Fruit fly (Drosophila melanogaster) whole organism, embryonic: ENCODE measurements around the gene ball.

Source experiments
- Adf1 ChIP-seq: fragments of 200-800 bp; sonication (Bioruptor generic); IDR thresholded peaks from 2 replicates; pipeline ENCODE4 v1.3.6; 2022; ENCODE audit warnings: missing biosample characterization, missing genetic modification characterization
- Bteb2 ChIP-seq: fragments of 200-800 bp; sonication (Bioruptor generic); optimal IDR thresholded peaks from 2 replicates; lab custom pipeline; 2016; ENCODE audit warnings: missing biosample characterization, missing genetic modification characterization
- CG10431 ChIP-seq: fragments of 200-800 bp; sonication (Bioruptor generic); optimal IDR thresholded peaks from 3 replicates; lab custom pipeline; 2018; ENCODE audit warnings: missing biosample characterization, mild to moderate bottlenecking, missing genetic modification characterization
- CG11695 ChIP-seq: fragments of 200-800 bp; sonication (Bioruptor generic); IDR thresholded peaks from 3 replicates; pipeline ENCODE4 v1.3.6; 2022; ENCODE audit warnings: missing biosample characterization, missing genetic modification characterization
- CG12219 ChIP-seq: fragments of 200-800 bp; sonication (Bioruptor generic); optimal IDR thresholded peaks from 3 replicates; lab custom pipeline; 2018; ENCODE audit warnings: missing biosample characterization, mild to moderate bottlenecking, missing genetic modification characterization
- CG12942 ChIP-seq: fragments of 200-800 bp; sonication (Bioruptor generic); optimal IDR thresholded peaks from 3 replicates; lab custom pipeline; 2016; ENCODE audit warnings: missing biosample characterization, missing genetic modification characterization
- CG14441 ChIP-seq: fragments of 200-800 bp; sonication (Bioruptor generic); IDR thresholded peaks from 2 replicates; pipeline ENCODE4 v1.3.6; 2022; ENCODE audit warnings: missing biosample characterization, missing genetic modification characterization
- CG2678 ChIP-seq: fragments of 200-800 bp; sonication (Bioruptor generic); optimal IDR thresholded peaks from 3 replicates; lab custom pipeline; 2019; ENCODE audit warnings: missing biosample characterization, mild to moderate bottlenecking, missing genetic modification characterization, moderate library complexity
- CG31388 ChIP-seq: fragments of 200-800 bp; sonication (Bioruptor generic); optimal IDR thresholded peaks from 2 replicates; lab custom pipeline; 2016; ENCODE audit warnings: missing biosample characterization, missing genetic modification characterization
- CG3163 ChIP-seq: fragments of 200-800 bp; sonication (Bioruptor generic); optimal IDR thresholded peaks from 3 replicates; lab custom pipeline; 2016; ENCODE audit warnings: missing biosample characterization, missing genetic modification characterization
- CG3407 ChIP-seq: fragments of 200-800 bp; sonication (Bioruptor generic); optimal IDR thresholded peaks from 2 replicates; lab custom pipeline; 2018; ENCODE audit warnings: missing biosample characterization, mild to moderate bottlenecking, missing genetic modification characterization
- CG4282 ChIP-seq: fragments of 200-800 bp; sonication (Bioruptor generic); optimal IDR thresholded peaks from 2 replicates; lab custom pipeline; 2016; ENCODE audit warnings: missing biosample characterization, missing genetic modification characterization
- CG6854 ChIP-seq: fragments of 200-800 bp; sonication (Bioruptor generic); optimal IDR thresholded peaks from 3 replicates; lab custom pipeline; 2017; ENCODE audit warnings: missing biosample characterization, mild to moderate bottlenecking, missing genetic modification characterization
- CG7357 ChIP-seq: fragments of 200-800 bp; sonication (Bioruptor generic); IDR thresholded peaks from 3 replicates; pipeline ENCODE4 v1.3.6; 2022; ENCODE audit warnings: missing biosample characterization, missing genetic modification characterization
- CG8388 ChIP-seq: fragments of 200-800 bp; sonication (Bioruptor generic); optimal IDR thresholded peaks from 2 replicates; lab custom pipeline; 2019; ENCODE audit warnings: missing biosample characterization, mild to moderate bottlenecking, missing genetic modification characterization, moderate library complexity
- CG9797 ChIP-seq: fragments of 200-800 bp; sonication (Bioruptor generic); optimal IDR thresholded peaks from 3 replicates; lab custom pipeline; 2018; ENCODE audit warnings: missing biosample characterization, mild to moderate bottlenecking, missing genetic modification characterization
- Ets65A ChIP-seq: fragments of 200-800 bp; sonication (Bioruptor generic); peaks from one replicate; lab custom pipeline; 2016; ENCODE audit warnings: missing biosample characterization, missing genetic modification characterization
- Gug ChIP-seq: fragments of 200-800 bp; sonication (Bioruptor generic); IDR thresholded peaks from 4 replicates; pipeline ENCODE4 v1.3.6; 2022; ENCODE audit warnings: missing biosample characterization, missing genetic modification characterization
- Hand ChIP-seq: fragments of 200-800 bp; sonication (Bioruptor generic); optimal IDR thresholded peaks from 2 replicates; lab custom pipeline; 2017; ENCODE audit warnings: mild to moderate bottlenecking, missing biosample characterization, missing genetic modification reagents, missing genetic modification characterization
- Jarid2 ChIP-seq: fragments of 200-800 bp; sonication (Bioruptor generic); optimal IDR thresholded peaks from 3 replicates; lab custom pipeline; 2017; ENCODE audit warnings: mild to moderate bottlenecking, missing biosample characterization, missing genetic modification reagents, missing genetic modification characterization
- Meics ChIP-seq: fragments of 200-800 bp; sonication (Bioruptor generic); optimal IDR thresholded peaks from 2 replicates; lab custom pipeline; 2017; ENCODE audit warnings: missing biosample characterization, mild to moderate bottlenecking, missing genetic modification characterization
- Pdp1 ChIP-seq, 2 experiments: fragments of 200-800 bp; sonication (Bioruptor generic); optimal IDR thresholded peaks; 3 replicates each; lab custom pipeline; 2016; ENCODE audit warnings: missing biosample characterization in 2 of 2, missing genetic modification characterization in 2 of 2, mild to moderate bottlenecking in 1 of 2, moderate library complexity in 1 of 2
- Rfx ChIP-seq: fragments of 200-800 bp; sonication (Bioruptor generic); IDR thresholded peaks from 2 replicates; pipeline ENCODE4 v1.3.6; 2022; ENCODE audit warnings: missing biosample characterization, missing genetic modification characterization
- Scr ChIP-seq: fragments of 200-800 bp; sonication (Bioruptor generic); IDR thresholded peaks from 2 replicates; pipeline ENCODE4 v1.3.6; 2022; ENCODE audit warnings: missing biosample characterization, missing genetic modification characterization; ENCODE audit not compliant: partially characterized antibody
- Ssrp ChIP-seq: fragments of 200-800 bp; sonication (Bioruptor generic); optimal IDR thresholded peaks from 2 replicates; lab custom pipeline; 2018; ENCODE audit warnings: missing biosample characterization, mild to moderate bottlenecking, missing genetic modification characterization, moderate library complexity
- Usf ChIP-seq: fragments of 200-800 bp; sonication (Bioruptor generic); optimal IDR thresholded peaks from 2 replicates; lab custom pipeline; 2017; ENCODE audit warnings: missing genotype, missing biosample characterization, missing genetic modification characterization
- Vsx1 ChIP-seq: fragments of 200-800 bp; sonication (Bioruptor generic); optimal IDR thresholded peaks from 2 replicates; lab custom pipeline; 2017; ENCODE audit warnings: missing biosample characterization, mild to moderate bottlenecking, missing genetic modification characterization, missing genetic modification reagents
- chinmo ChIP-seq: fragments of 200-800 bp; sonication (Bioruptor generic); IDR thresholded peaks from 4 replicates; pipeline ENCODE4 v1.3.6; 2022; ENCODE audit warnings: missing biosample characterization, missing genetic modification characterization; ENCODE audit not compliant: partially characterized antibody
- chm ChIP-seq: fragments of 200-800 bp; sonication (Bioruptor generic); IDR thresholded peaks from 2 replicates; pipeline ENCODE4 v1.3.6; 2022; ENCODE audit warnings: missing biosample characterization, missing genetic modification characterization
- dysf ChIP-seq: fragments of 200-800 bp; sonication (Bioruptor generic); IDR thresholded peaks from 3 replicates; pipeline ENCODE4 v1.3.6; 2022; ENCODE audit warnings: missing biosample characterization, missing genetic modification characterization
- ewg ChIP-seq: fragments of 200-800 bp; sonication (Bioruptor generic); optimal IDR thresholded peaks from 3 replicates; lab custom pipeline; 2017; ENCODE audit warnings: mild to moderate bottlenecking, missing biosample characterization, missing genetic modification reagents, missing genetic modification characterization
- ftz-f1 ChIP-seq: fragments of 200-800 bp; sonication (Bioruptor generic); optimal IDR thresholded peaks from 2 replicates; lab custom pipeline; 2016; ENCODE audit warnings: missing biosample characterization, missing genetic modification characterization
- gcm ChIP-seq: fragments of 200-800 bp; sonication (Bioruptor generic); optimal IDR thresholded peaks from 2 replicates; lab custom pipeline; 2019; ENCODE audit warnings: missing biosample characterization, mild to moderate bottlenecking, missing genetic modification characterization, moderate library complexity
- gem ChIP-seq: fragments of 200-800 bp; sonication (Bioruptor generic); optimal IDR thresholded peaks from 2 replicates; lab custom pipeline; 2019; ENCODE audit warnings: missing biosample characterization, mild to moderate bottlenecking, missing genetic modification characterization, moderate library complexity
- ken ChIP-seq: fragments of 200-800 bp; sonication (Bioruptor generic); IDR thresholded peaks from 3 replicates; pipeline ENCODE4 v1.3.6; 2022; ENCODE audit warnings: missing biosample characterization, missing genetic modification characterization
- lov ChIP-seq, 2 experiments: fragments of 200-800 bp in 1 of 2; fragments of >200 bp in 1 of 2; sonication (Bioruptor generic) in 1 of 2; IDR thresholded peaks in 1 of 2; optimal IDR thresholded peaks in 1 of 2; 2 replicates in 1 of 2; 3 replicates in 1 of 2; pipeline versions ENCODE4 v1.3.6 to Lab custom; 2017 to 2022; ENCODE audit warnings: missing biosample characterization in 1 of 2, missing genetic modification characterization in 1 of 2
- maf-S ChIP-seq: fragments of 200-800 bp; sonication (Bioruptor generic); optimal IDR thresholded peaks from 2 replicates; lab custom pipeline; 2016; ENCODE audit warnings: missing biosample characterization, missing genetic modification characterization
- oc ChIP-seq: fragments of 200-800 bp; sonication (Bioruptor generic); optimal IDR thresholded peaks from 2 replicates; lab custom pipeline; 2018; ENCODE audit warnings: missing biosample characterization, mild to moderate bottlenecking, missing genetic modification characterization, moderate library complexity
- pfk ChIP-seq: fragments of 200-800 bp; sonication (Bioruptor generic); optimal IDR thresholded peaks from 2 replicates; lab custom pipeline; 2018; ENCODE audit warnings: missing biosample characterization, mild to moderate bottlenecking, missing genetic modification characterization, moderate library complexity
- pros ChIP-seq: fragments of 200-800 bp; sonication (Bioruptor generic); optimal IDR thresholded peaks from 3 replicates; lab custom pipeline; 2019; ENCODE audit warnings: missing biosample characterization, mild to moderate bottlenecking, missing genetic modification characterization, moderate library complexity
- psq ChIP-seq: fragments of 200-800 bp; sonication (Bioruptor generic); optimal IDR thresholded peaks from 2 replicates; lab custom pipeline; 2017; ENCODE audit warnings: missing biosample characterization, missing genetic modification characterization
- pzg ChIP-seq: fragments of 200-800 bp; sonication (Bioruptor generic); optimal IDR thresholded peaks from 3 replicates; lab custom pipeline; 2018; ENCODE audit warnings: missing biosample characterization, mild to moderate bottlenecking, missing genetic modification characterization, moderate library complexity
- rib ChIP-seq: fragments of 200-800 bp; sonication (Bioruptor generic); IDR thresholded peaks from 2 replicates; pipeline ENCODE4 v1.3.6; 2022; ENCODE audit warnings: missing biosample characterization, missing genetic modification characterization
- schlank ChIP-seq: fragments of 200-800 bp; sonication (Bioruptor generic); optimal IDR thresholded peaks from 2 replicates; lab custom pipeline; 2018; ENCODE audit warnings: missing biosample characterization, mild to moderate bottlenecking, missing genetic modification characterization
- sens ChIP-seq: fragments of 200-800 bp; sonication (Bioruptor generic); peaks from one replicate; lab custom pipeline; 2016; ENCODE audit warnings: missing biosample characterization, missing genetic modification characterization
- sens-2 ChIP-seq: fragments of 200-800 bp; sonication (Bioruptor generic); IDR thresholded peaks from 2 replicates; pipeline ENCODE4 v1.3.6; 2022; ENCODE audit warnings: missing biosample characterization, missing genetic modification characterization
- tap ChIP-seq: fragments of 200-800 bp; optimal IDR thresholded peaks from 3 replicates; lab custom pipeline; 2019; ENCODE audit warnings: missing biosample characterization, mild to moderate bottlenecking, missing genetic modification characterization, moderate library complexity
- trem ChIP-seq: fragments of 200-800 bp; optimal IDR thresholded peaks from 3 replicates; lab custom pipeline; 2019; ENCODE audit warnings: missing biosample characterization, mild to moderate bottlenecking, missing genetic modification characterization, moderate library complexity
- twi ChIP-seq: fragments of 200-800 bp; optimal IDR thresholded peaks from 2 replicates; lab custom pipeline; 2019; ENCODE audit warnings: missing biosample characterization, mild to moderate bottlenecking, missing genetic modification characterization, moderate library complexity

The ball gene

dm6 chr3R:26885192-26885591 is 18.6 kb upstream of the ball start (continued):
- TF ChIP-seq Ssrp (tag; lab: Kevin White, UChicago), result no peak
- peak; percentile 62 for TF ChIP-seq Ets65A (GFP tag; lab: Kevin White, UChicago)
- no peak for TF ChIP-seq pzg (GFP tag; lab: Kevin White, UChicago)
- no peak for TF ChIP-seq Bteb2 (GFP tag; lab: Kevin White, UChicago)
- TF ChIP-seq pfk, result no peak
- TF ChIP-seq CG4282, result no peak
- TF ChIP-seq Gug (GFP tag; lab: Robert Waterston, UW), result no peak
- no peak for TF ChIP-seq Adf1
- TF ChIP-seq CG6854 (GFP tag; lab: Kevin White, UChicago), result no peak
- TF ChIP-seq CG9797 (GFP tag; lab: Kevin White, UChicago), result no peak
- no peak for TF ChIP-seq oc (tag; lab: Kevin White, UChicago)
- TF ChIP-seq CG2678, result no peak
- no peak for TF ChIP-seq CG12942 (GFP tag; lab: Kevin White, UChicago)
- TF ChIP-seq Vsx1, result no peak

- TF ChIP-seq CG11695 (GFP tag; lab: Robert Waterston, UW), result no peak
- TF ChIP-seq sens-2, result no peak
- TF ChIP-seq Hand (GFP tag; lab: Kevin White, UChicago), result no peak
- TF ChIP-seq CG12219 (GFP tag; lab: Kevin White, UChicago), result no peak
- no peak for TF ChIP-seq trem (tag; lab: Kevin White, UChicago)
- TF ChIP-seq ken (GFP tag; lab: Robert Waterston, UW), result no peak
- no peak for TF ChIP-seq Scr (GFP tag; lab: Robert Waterston, UW)
- no peak for TF ChIP-seq CG14441
- TF ChIP-seq CG31388 (GFP tag; lab: Kevin White, UChicago), result no peak
- no peak for TF ChIP-seq CG10431
- TF ChIP-seq Meics (GFP tag; lab: Kevin White, UChicago), result peak; percentile 11
- peak; percentile 97 for TF ChIP-seq twi
- no peak for TF ChIP-seq schlank (tag; lab: Kevin White, UChicago)
- TF ChIP-seq maf-S (GFP tag; lab: Kevin White, UChicago), result no peak
- TF ChIP-seq ftz-f1 (GFP tag; lab: Kevin White, UChicago), result no peak
- no peak for TF ChIP-seq rib (GFP tag; lab: Robert Waterston, UW)
- no peak for TF ChIP-seq CG3407 (GFP tag; lab: Kevin White, UChicago)
- TF ChIP-seq Pdp1 (GFP tag; optimal IDR thresholded peaks at IDR 0.05; lab: Kevin White, UChicago), result no peak
- no peak for TF ChIP-seq CG3163 (GFP tag; lab: Kevin White, UChicago)
- peak; percentile 24 for TF ChIP-seq sens
- TF ChIP-seq CG7357, result no peak
- TF ChIP-seq tap (tag; lab: Kevin White, UChicago), result no peak
- no peak for TF ChIP-seq ewg (GFP tag; lab: Kevin White, UChicago)
- TF ChIP-seq CG8388 (GFP tag; lab: Kevin White, UChicago), result no peak
Measured at dm6 chr3R:26883015-26883292, 16.3 kb upstream of the ball start.

dm6 chr3R:26882230-26883014 is 15.8 kb upstream of the ball start:
- TF ChIP-seq pros (GFP tag; lab: Kevin White, UChicago) (peak; percentile 2), lov (optimal IDR thresholded peaks at IDR 0.05; lab: Kevin White, UChicago) (no peak), lov (GFP tag; IDR thresholded peaks at IDR 0.05; lab: Robert Waterston, UW) (peak; percentile 54; the same call in 1 of the 3 replicates), chinmo (GFP tag; lab: Robert Waterston, UW) (0 out of 4 replicates have a peak, but pooled peaks have one; percentile 53), Rfx (GFP tag; lab: Robert Waterston, UW) (0 out of 2 replicates have a peak, but pooled peaks have one; percentile 12), Usf (GFP tag; lab: Kevin White, UChicago) (no peak), gem (tag; lab: Kevin White, UChicago) (peak; percentile 18), Jarid2 (GFP tag; lab: Kevin White, UChicago) (peak; percentile 12), psq (GFP tag; lab: Kevin White, UChicago) (no peak), dysf (GFP tag; lab: Robert Waterston, UW) (0 out of 3 replicates have a peak, but pooled peaks have one; percentile 29), chm (GFP tag; lab: Robert Waterston, UW) (peak; percentile 64), gcm (GFP tag; lab: Kevin White, UChicago) (peak; percentile 15)
